Worm (Caenorhabditis elegans): ENCODE measurements around the gene K09F5.6.

Gene K09F5.6

ce11 chrX:7745386-7745785 is 26.3 kb downstream of the K09F5.6 start:
- no peak for TF ChIP-seq T07F8.4 (tag; optimal IDR thresholded peaks at IDR 0.05)
- TF ChIP-seq mcd-1 (GFP tag; IDR thresholded peaks at IDR 0.05) = no peak
- TF ChIP-seq sea-2 (GFP tag; IDR thresholded peaks at IDR 0.05) = no peak
- TF ChIP-seq hmg-1.2 (GFP tag; IDR thresholded peaks at IDR 0.05) = no peak
- TF ChIP-seq xnd-1 (tag; optimal IDR thresholded peaks at IDR 0.05) = no peak
- TF ChIP-seq lsl-1 (GFP tag; optimal IDR thresholded peaks at IDR 0.05) = no peak

- TF ChIP-seq F33H1.4 (GFP tag; IDR thresholded peaks at IDR 0.05) (no peak), F23B12.7 (tag; optimal IDR thresholded peaks at IDR 0.05; ENCODE audit: insufficient read depth) (no peak), ztf-22 (GFP tag; optimal IDR thresholded peaks at IDR 0.05) (no peak)
These were observed 31.0 kb downstream of the K09F5.6 start for ce11 chrX:7750084-7750483.

- TF ChIP-seq madf-10 (tag; optimal IDR thresholded peaks at IDR 0.05) = no peak
- TF ChIP-seq dpff-1 (tag; optimal IDR thresholded peaks at IDR 0.05) = no peak
- TF ChIP-seq unc-62 (GFP tag; optimal IDR thresholded peaks at IDR 0.05) = no peak
- TF ChIP-seq attf-6 (GFP tag; IDR thresholded peaks at IDR 0.05) = no peak
- TF ChIP-seq hrde-1 (tag; optimal IDR thresholded peaks at IDR 0.05; ENCODE audit: borderline replicate concordance) = no peak
- no peak for TF ChIP-seq die-1 (tag; optimal IDR thresholded peaks at IDR 0.05)
These were observed 33.7 kb downstream of the K09F5.6 start, which contains the start of gene deg-1 for ce11 chrX:7752770-7753169. Gene deg-1, plus strand, starts transcription at chrX:7753070.

ce11 chrX:7773714-7774318 is 54.7 kb downstream of the K09F5.6 start:
- no peak for TF ChIP-seq F57C9.4 (tag; optimal IDR thresholded peaks at IDR 0.05)
- no peak for TF ChIP-seq ceh-27 (GFP tag; optimal IDR thresholded peaks at IDR 0.05)
- no peak for TF ChIP-seq Y67H2A.10 (GFP tag; conservative IDR thresholded peaks at IDR 0.05)
- no peak for TF ChIP-seq B0035.1 (tag; optimal IDR thresholded peaks at IDR 0.05)
- no peak for TF ChIP-seq let-526 (GFP tag; IDR thresholded peaks at IDR 0.05)
- TF ChIP-seq him-1 (tag; optimal IDR thresholded peaks at IDR 0.05) = peak; percentile 71
- TF ChIP-seq tbx-9 (tag; optimal IDR thresholded peaks at IDR 0.05; ENCODE audit: borderline replicate concordance) = no peak
- no peak for TF ChIP-seq F10E7.11 (tag; optimal IDR thresholded peaks at IDR 0.05)
- no peak for TF ChIP-seq F22D6.2 (tag; optimal IDR thresholded peaks at IDR 0.05)
- TF ChIP-seq F39B2.1 (GFP tag; IDR thresholded peaks at IDR 0.05) = no peak
- TF ChIP-seq F52B5.7 (tag; optimal IDR thresholded peaks at IDR 0.05) = no peak
- peak; percentile 52 for TF ChIP-seq hlh-12 (tag; optimal IDR thresholded peaks at IDR 0.05)
- no peak for TF ChIP-seq Y79H2A.3 (GFP tag; conservative IDR thresholded peaks at IDR 0.05)
- TF ChIP-seq cebp-2 (GFP tag; IDR thresholded peaks at IDR 0.05) = no peak
- TF ChIP-seq lsy-27 (tag; optimal IDR thresholded peaks at IDR 0.05; ENCODE audit: borderline replicate concordance, insufficient read depth) = peak; percentile 53
- peak; percentile 68 for TF ChIP-seq F23B12.7 (tag; optimal IDR thresholded peaks at IDR 0.05; ENCODE audit: insufficient read depth)
- peak; percentile 46 for TF ChIP-seq mes-4 (tag; optimal IDR thresholded peaks at IDR 0.05)
- no peak for TF ChIP-seq K11D2.4 (GFP tag; IDR thresholded peaks at IDR 0.05)
- TF ChIP-seq bed-2 (GFP tag; IDR thresholded peaks at IDR 0.05) = no peak
- no peak for TF ChIP-seq lin-40 (tag; optimal IDR thresholded peaks at IDR 0.05)
- TF ChIP-seq zfh-2 (GFP tag; conservative IDR thresholded peaks at IDR 0.05) = 0 out of 2 replicates have a peak, but pooled peaks have one; percentile 31
- no peak for TF ChIP-seq lin-54 (GFP tag; optimal IDR thresholded peaks at IDR 0.05)
- TF ChIP-seq rpc-1 (optimal IDR thresholded peaks at IDR 0.05) = peak; percentile 78
- TF ChIP-seq rpc-1 (tag; optimal IDR thresholded peaks at IDR 0.05) = peak; percentile 92
- TF ChIP-seq snpc-4 (GFP tag; optimal IDR thresholded peaks at IDR 0.05) = peak; percentile 6
- peak in 3 of 4 experiments; percentile 24 to 73 (median 27) for TF ChIP-seq snpc-4 (tag; optimal IDR thresholded peaks at IDR 0.05)
- TF ChIP-seq hrde-1 (tag; optimal IDR thresholded peaks at IDR 0.05; ENCODE audit: borderline replicate concordance) = peak; percentile 35
- TF ChIP-seq mcd-1 (GFP tag; IDR thresholded peaks at IDR 0.05) = no peak; the same call in 1 of the 2 replicates
- TF ChIP-seq nhr-179 (tag; optimal IDR thresholded peaks at IDR 0.05) = no peak
- no peak for TF ChIP-seq sptf-2 (GFP tag; optimal IDR thresholded peaks at IDR 0.05)
- no peak for TF ChIP-seq aptf-2 (GFP tag; conservative IDR thresholded peaks at IDR 0.05)

All from whole organism, young adult.